Worm (Caenorhabditis elegans) whole organism, L1 larva: Measurements from ENCODE around the gene pcp-2.
A peak's percentile ranks its signal among the peaks of the same experiment; 100 is the strongest.

Source experiments
- C04F5.9 ChIP-seq: sonication (generic microtip); optimal IDR thresholded peaks from 2 replicates; lab custom pipeline; 2016; ENCODE audit warnings: missing genetic modification characterization, missing compliant biosample characterization
- C16A3.4 ChIP-seq: fragments of 150-350 bp; optimal IDR thresholded peaks from 2 replicates; lab custom pipeline; 2014; ENCODE audit warnings: missing biosample characterization, missing genetic modification characterization
- C34B4.2 ChIP-seq: sonication (generic microtip); optimal IDR thresholded peaks from 2 replicates; lab custom pipeline; 2017; ENCODE audit warnings: mild to moderate bottlenecking, missing genetic modification characterization, missing compliant biosample characterization
- Y116A8C.19 ChIP-seq: sonication (generic microtip); optimal IDR thresholded peaks from 2 replicates; lab custom pipeline; 2016; ENCODE audit warnings: missing compliant biosample characterization, missing genetic modification characterization, borderline replicate concordance
- aha-1 ChIP-seq: fragments of 150-350 bp; optimal IDR thresholded peaks from 2 replicates; lab custom pipeline; 2014; ENCODE audit warnings: missing biosample characterization, missing genetic modification characterization
- aly-2 ChIP-seq: fragments of 150-350 bp; optimal IDR thresholded peaks from 2 replicates; lab custom pipeline; 2014; ENCODE audit warnings: missing biosample characterization, missing genetic modification characterization
- blmp-1 ChIP-seq: fragments of 150-350 bp; optimal IDR thresholded peaks from 2 replicates; lab custom pipeline; 2014; ENCODE audit warnings: missing biosample characterization, missing genetic modification characterization
- ceh-8 ChIP-seq: fragments of 200-800 bp; sonication (Bioruptor generic); optimal IDR thresholded peaks from 2 replicates; lab custom pipeline; 2018; ENCODE audit warnings: mild to moderate bottlenecking, missing genetic modification characterization, moderate library complexity, missing compliant biosample characterization
- efl-1 ChIP-seq, 4 experiments: fragments of 150-350 bp; optimal IDR thresholded peaks in 3 of 4; peaks in 1 of 4; 1 replicate in 1 of 4; 2 replicates in 3 of 4; lab custom pipeline; 2014; ENCODE audit warnings: missing biosample characterization in 2 of 4, missing genetic modification characterization in 2 of 4, missing genetic modification reagents in 2 of 4
- egl-13 ChIP-seq: sonication (generic microtip); optimal IDR thresholded peaks from 2 replicates; lab custom pipeline; 2016; ENCODE audit warnings: missing genotype, missing genetic modification reagents, missing genetic modification characterization, missing compliant biosample characterization
- elt-2 ChIP-seq: sonication (generic microtip); optimal IDR thresholded peaks from 2 replicates; lab custom pipeline; 2016; ENCODE audit warnings: missing genetic modification characterization, mild to moderate bottlenecking, inconsistent platforms, missing compliant biosample characterization, missing genetic modification reagents
- elt-3 ChIP-seq, 6 experiments: fragments of 150-350 bp in 1 of 6; sonication (generic microtip); optimal IDR thresholded peaks; 2 replicates each; lab custom pipeline; 2017 to 2018; ENCODE audit warnings: missing biosample characterization in 6 of 6, missing genetic modification characterization in 6 of 6, inconsistent platforms in 1 of 6
- ets-5 ChIP-seq: fragments of 200-800 bp; sonication (Bioruptor generic); IDR thresholded peaks from 2 replicates; pipeline ENCODE4 v1.3.6; 2022; ENCODE audit warnings: missing genetic modification characterization, missing compliant biosample characterization
- fkh-4 ChIP-seq: sonication (generic microtip); optimal IDR thresholded peaks from 2 replicates; lab custom pipeline; 2016; ENCODE audit warnings: missing compliant biosample characterization, missing genetic modification characterization, borderline replicate concordance
- grh-1 ChIP-seq: fragments of 200-800 bp; sonication (Bioruptor generic); IDR thresholded peaks from 2 replicates; pipeline ENCODE4 v1.3.6; 2022; ENCODE audit warnings: missing genetic modification reagents, missing genetic modification characterization, missing compliant biosample characterization
- hpl-2 ChIP-seq: fragments of 150-350 bp; optimal IDR thresholded peaks from 2 replicates; lab custom pipeline; 2014; ENCODE audit warnings: missing biosample characterization, missing genetic modification reagents, missing genetic modification characterization
- irx-1 ChIP-seq: sonication (generic microtip); optimal IDR thresholded peaks from 2 replicates; lab custom pipeline; 2016; ENCODE audit warnings: missing genetic modification characterization, missing compliant biosample characterization
- jun-1 ChIP-seq: fragments of 150-350 bp; optimal IDR thresholded peaks from 2 replicates; lab custom pipeline; 2014; ENCODE audit warnings: missing biosample characterization, missing genetic modification reagents, missing genetic modification characterization
- lin-13 ChIP-seq: fragments of 150-350 bp; optimal IDR thresholded peaks from 2 replicates; lab custom pipeline; 2014; ENCODE audit warnings: missing biosample characterization, missing genetic modification reagents, missing genetic modification characterization
- lin-14 ChIP-seq: fragments of 200-800 bp; sonication (Bioruptor generic); optimal IDR thresholded peaks from 2 replicates; lab custom pipeline; 2018; ENCODE audit warnings: mild to moderate bottlenecking, missing genetic modification characterization, moderate library complexity, missing compliant biosample characterization
- mdl-1 ChIP-seq, 2 experiments: fragments of 150-350 bp; optimal IDR thresholded peaks; 2 replicates each; lab custom pipeline; 2014 to 2017; ENCODE audit warnings: missing biosample characterization in 2 of 2, missing genetic modification characterization in 2 of 2, inconsistent platforms in 1 of 2
- mep-1 ChIP-seq: fragments of 150-350 bp; optimal IDR thresholded peaks from 2 replicates; lab custom pipeline; 2014; ENCODE audit warnings: missing biosample characterization, missing genetic modification characterization
- nhr-11 ChIP-seq: fragments of 150-350 bp; optimal IDR thresholded peaks from 2 replicates; lab custom pipeline; 2014; ENCODE audit warnings: missing biosample characterization, missing genetic modification characterization
- nhr-19 ChIP-seq: fragments of 200-800 bp; sonication (Bioruptor generic); conservative IDR thresholded peaks from 2 replicates; pipeline ENCODE4 v1.3.6; 2022; ENCODE audit warnings: missing genetic modification characterization, missing compliant biosample characterization
- nhr-20 ChIP-seq: sonication (generic microtip); optimal IDR thresholded peaks from 2 replicates; lab custom pipeline; 2016; ENCODE audit warnings: mild to moderate bottlenecking, missing genetic modification characterization, missing compliant biosample characterization
- nhr-47 ChIP-seq: sonication (generic microtip); optimal IDR thresholded peaks from 2 replicates; lab custom pipeline; 2016; ENCODE audit warnings: mild to moderate bottlenecking, missing genetic modification characterization, moderate library complexity, missing compliant biosample characterization
- nhr-90 ChIP-seq: sonication (generic microtip); optimal IDR thresholded peaks from 2 replicates; lab custom pipeline; 2016; ENCODE audit warnings: mild to moderate bottlenecking, missing genetic modification characterization, missing compliant biosample characterization; ENCODE audit not compliant: poor library complexity
- pax-3 ChIP-seq: fragments of 200-800 bp; sonication (Bioruptor generic); optimal IDR thresholded peaks from 2 replicates; lab custom pipeline; 2018; ENCODE audit warnings: mild to moderate bottlenecking, missing genetic modification characterization, moderate library complexity, missing compliant biosample characterization
- skn-1 ChIP-seq: fragments of 150-350 bp; optimal IDR thresholded peaks from 2 replicates; lab custom pipeline; 2014; ENCODE audit warnings: missing biosample characterization, missing genetic modification characterization
- snu-23 ChIP-seq: sonication (generic microtip); optimal IDR thresholded peaks from 2 replicates; lab custom pipeline; 2016; ENCODE audit warnings: missing genetic modification characterization, missing compliant biosample characterization
- sox-4 ChIP-seq: sonication (generic microtip); optimal IDR thresholded peaks from 2 replicates; lab custom pipeline; 2016; ENCODE audit warnings: missing genetic modification characterization, missing compliant biosample characterization
- sup-37 ChIP-seq: fragments of 200-800 bp; sonication (Bioruptor generic); optimal IDR thresholded peaks from 2 replicates; lab custom pipeline; 2018; ENCODE audit warnings: mild to moderate bottlenecking, missing genetic modification characterization, missing compliant biosample characterization
- swsn-7 ChIP-seq: sonication (generic microtip); optimal IDR thresholded peaks from 2 replicates; lab custom pipeline; 2016; ENCODE audit warnings: missing genetic modification characterization, missing compliant biosample characterization
- tbx-2 ChIP-seq: sonication (generic microtip); optimal IDR thresholded peaks from 2 replicates; lab custom pipeline; 2016; ENCODE audit warnings: missing genetic modification characterization, missing compliant biosample characterization
- tlp-1 ChIP-seq: fragments of 150-350 bp; optimal IDR thresholded peaks from 2 replicates; lab custom pipeline; 2014; ENCODE audit warnings: missing biosample characterization, missing genetic modification characterization
- unc-30 ChIP-seq: sonication (generic microtip); optimal IDR thresholded peaks from 2 replicates; lab custom pipeline; 2017; ENCODE audit warnings: missing biosample characterization, missing genetic modification characterization
- unc-62 ChIP-seq: fragments of 150-350 bp; optimal IDR thresholded peaks from 2 replicates; lab custom pipeline; 2014; ENCODE audit warnings: missing biosample characterization, missing genetic modification reagents, missing genetic modification characterization
- vab-15 ChIP-seq: sonication (generic microtip); optimal IDR thresholded peaks from 2 replicates; lab custom pipeline; 2017; ENCODE audit warnings: missing genotype, mild to moderate bottlenecking, missing genetic modification characterization, missing compliant biosample characterization
- xbp-1 ChIP-seq: sonication (generic microtip); optimal IDR thresholded peaks from 2 replicates; lab custom pipeline; 2016; ENCODE audit warnings: missing genetic modification characterization, missing compliant biosample characterization
- ztf-4 ChIP-seq: fragments of 150-350 bp; optimal IDR thresholded peaks from 2 replicates; lab custom pipeline; 2014; ENCODE audit warnings: missing biosample characterization, missing genetic modification characterization

Gene pcp-2

DNA sequence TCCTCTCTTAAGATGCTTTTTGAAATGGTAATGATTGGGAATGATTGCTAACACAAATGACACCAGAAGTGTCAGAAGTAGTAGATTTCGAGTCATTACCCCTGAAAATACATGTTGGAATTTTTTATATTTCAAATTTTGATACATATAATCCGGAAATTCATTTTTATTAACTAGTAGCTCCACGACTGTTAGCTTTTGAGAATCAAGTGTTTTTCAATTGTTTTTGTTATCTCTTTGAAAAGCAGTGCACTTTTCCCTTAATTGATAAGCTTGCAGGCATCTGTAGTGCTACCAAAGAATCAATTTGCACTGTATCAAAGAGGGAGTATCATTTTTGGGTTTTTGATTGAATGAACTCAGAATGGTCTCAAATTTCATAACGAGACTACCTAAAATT, at the start of gene pcp-2:
Gene pcp-2 (minus strand): TSS at position 101 of the 400 bp plus-strand sequence.
- no peak for TF ChIP-seq efl-1 (optimal IDR thresholded peaks at IDR 0.05; lab: Kevin White, UChicago)
- peak in 1 of 2 experiments; percentile 12 for TF ChIP-seq efl-1 (GFP tag; optimal IDR thresholded peaks at IDR 0.05 in 1 of 2; lab: Kevin White, UChicago)
- TF ChIP-seq pax-3: no peak

- TF ChIP-seq efl-1 (optimal IDR thresholded peaks at IDR 0.05; lab: Kevin White, UChicago) (no peak), efl-1 (GFP tag; optimal IDR thresholded peaks at IDR 0.05 in 1 of 2; lab: Kevin White, UChicago) (peak in 1 of 2 experiments; percentile 34), blmp-1 (tag; lab: Kevin White, UChicago) (peak; percentile 40), tlp-1 (tag; lab: Kevin White, UChicago) (no peak)
Measured at ce11 chrIV:9212121-9212520, 47.2 kb upstream of the pcp-2 start, which contains the start of gene C46C2.6. Gene C46C2.6 (plus strand): TSS chrIV:9212421.

ce11 chrIV:9210841-9211240, 45.9 kb upstream of the pcp-2 start:
- no peak for TF ChIP-seq unc-30 (tag; lab: Kevin White, UChicago)
- TF ChIP-seq efl-1 (optimal IDR thresholded peaks at IDR 0.05; lab: Kevin White, UChicago): no peak
- TF ChIP-seq efl-1 (GFP tag; optimal IDR thresholded peaks at IDR 0.05 in 1 of 2; lab: Kevin White, UChicago): peak in 1 of 2 experiments; percentile 63
- TF ChIP-seq snu-23 (GFP tag; lab: Kevin White, UChicago): no peak
- no peak for TF ChIP-seq sup-37 (GFP tag; lab: Kevin White, UChicago)

- no peak for TF ChIP-seq unc-62
- no peak for TF ChIP-seq C34B4.2 (tag; lab: Kevin White, UChicago)
- TF ChIP-seq, all 84 proteins: peak for 0
Measured at ce11 chrIV:9199939-9200202, 34.9 kb upstream of the pcp-2 start, which contains the start of gene wnk-1. Gene wnk-1 (plus strand): TSS chrIV:9200103.

ce11 chrIV:9199148-9199938, 34.4 kb upstream of the pcp-2 start:
- TF ChIP-seq aly-2 (tag; lab: Kevin White, UChicago) (no peak), ztf-4 (tag; lab: Kevin White, UChicago) (no peak), nhr-11 (no peak), ceh-8 (GFP tag; lab: Kevin White, UChicago) (no peak), grh-1 (GFP tag; lab: Robert Waterston, UW) (no peak), swsn-7 (tag; lab: Kevin White, UChicago) (no peak), Y116A8C.19 (no peak), fkh-4 (tag; lab: Kevin White, UChicago) (no peak), tbx-2 (tag; lab: Kevin White, UChicago) (no peak), nhr-19 (GFP tag; lab: Robert Waterston, UW) (no peak), ets-5 (no peak), irx-1 (tag; lab: Kevin White, UChicago) (no peak), nhr-90 (no peak)

DNA sequence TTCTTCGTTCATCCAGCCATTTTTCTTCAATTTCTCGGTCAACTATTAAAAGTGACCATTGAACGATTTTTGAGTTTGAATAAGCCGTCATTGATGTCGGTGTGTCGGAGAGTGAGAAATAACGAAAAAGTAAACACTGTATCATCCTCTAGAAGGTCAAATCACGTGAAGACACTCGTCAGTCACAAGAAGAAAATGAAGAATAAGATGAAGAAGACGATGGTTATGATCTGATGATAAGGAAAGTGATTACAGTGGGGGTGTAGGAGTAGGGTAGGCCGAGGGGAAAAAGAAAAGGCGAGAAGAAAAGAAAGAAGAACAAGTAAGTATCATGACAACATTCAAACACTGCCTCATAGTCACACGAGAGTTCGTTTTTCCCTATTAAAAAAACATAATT, 33.2 kb upstream of the pcp-2 start:
- TF ChIP-seq egl-13 (tag; lab: Kevin White, UChicago): no peak
- peak; percentile 49 for TF ChIP-seq grh-1 (GFP tag; lab: Robert Waterston, UW)
- TF ChIP-seq jun-1: no peak
- TF ChIP-seq swsn-7 (tag; lab: Kevin White, UChicago): peak; percentile 34
- TF ChIP-seq nhr-47 (tag; lab: Kevin White, UChicago): peak; percentile 55
- TF ChIP-seq vab-15 (tag; lab: Kevin White, UChicago): no peak
- TF ChIP-seq mep-1 (tag; lab: Kevin White, UChicago): peak; percentile 72
- TF ChIP-seq elt-2 (tag; lab: Kevin White, UChicago): peak; percentile 77
- peak; percentile 74 for TF ChIP-seq C16A3.4 (tag; lab: Kevin White, UChicago)
- peak in 1 of 2 experiments; percentile 78 for TF ChIP-seq mdl-1 (tag; optimal IDR thresholded peaks at IDR 0.05; lab: Kevin White, UChicago)
- TF ChIP-seq blmp-1 (tag; lab: Kevin White, UChicago): peak; percentile 93
- TF ChIP-seq lin-14 (GFP tag; lab: Kevin White, UChicago): peak; percentile 85
- peak; percentile 74 for TF ChIP-seq tbx-2 (tag; lab: Kevin White, UChicago)
- TF ChIP-seq aha-1 (tag; lab: Kevin White, UChicago): no peak
- peak; percentile 30 for TF ChIP-seq xbp-1 (tag; lab: Kevin White, UChicago)
- TF ChIP-seq hpl-2 (GFP tag; lab: Kevin White, UChicago): no peak
- peak; percentile 13 for TF ChIP-seq lin-13 (GFP tag; lab: Kevin White, UChicago)
- peak in 4 of 6 experiments; percentile 79 to 96 (median 84) for TF ChIP-seq elt-3 (tag; optimal IDR thresholded peaks at IDR 0.05; lab: Kevin White, UChicago)
- peak; percentile 92 for TF ChIP-seq nhr-20 (tag; lab: Kevin White, UChicago)
- no peak for TF ChIP-seq sox-4 (tag; lab: Kevin White, UChicago)
- peak; percentile 24 for TF ChIP-seq skn-1 (tag; lab: Kevin White, UChicago)
- TF ChIP-seq C04F5.9 (tag; lab: Kevin White, UChicago): no peak
- TF ChIP-seq ztf-4 (tag; lab: Kevin White, UChicago): peak; percentile 36
- TF ChIP-seq nhr-90: peak; percentile 90
